Worm (Caenorhabditis elegans): ENCODE results near the gene F49C12.9.

- TF ChIP-seq him-1 (tag; optimal IDR thresholded peaks at IDR 0.05), result no peak
- no peak for TF ChIP-seq W03F9.2 (tag; optimal IDR thresholded peaks at IDR 0.05)
Observed at ce11 chrIV:9266464-9266863, 49.6 kb downstream of the F49C12.9 start, which contains the start of gene Y11D7A.19.
